Worm (Caenorhabditis elegans) whole organism, young adult: Measurements from ENCODE around the gene rif-1.1.

Experiments
- B0019.2 ChIP-seq: fragments of 200-800 bp; sonication (Bioruptor generic); conservative IDR thresholded peaks from 2 replicates; pipeline ENCODE4 v1.3.6; 2022; ENCODE audit warnings: missing genetic modification reagents, missing genetic modification characterization, missing compliant biosample characterization
- B0035.1 ChIP-seq: sonication (generic microtip); optimal IDR thresholded peaks from 2 replicates; lab custom pipeline; 2016; ENCODE audit warnings: missing genetic modification characterization, mild to moderate bottlenecking, missing compliant biosample characterization, missing genotype, missing genetic modification reagents
- B0336.3 ChIP-seq: fragments of 200-800 bp; sonication (Bioruptor generic); IDR thresholded peaks from 2 replicates; pipeline ENCODE4 v1.3.6; 2022; ENCODE audit warnings: missing genetic modification characterization, missing compliant biosample characterization
- F10E7.11 ChIP-seq: sonication (generic microtip); optimal IDR thresholded peaks from 2 replicates; lab custom pipeline; 2017; ENCODE audit warnings: mild to moderate bottlenecking, missing genetic modification characterization, moderate library complexity, missing compliant biosample characterization
- F22D6.2 ChIP-seq: sonication (generic microtip); optimal IDR thresholded peaks from 2 replicates; lab custom pipeline; 2016; ENCODE audit warnings: mild to moderate bottlenecking, missing genetic modification characterization, missing compliant biosample characterization
- F33H1.4 ChIP-seq: fragments of 200-800 bp; sonication (Bioruptor generic); IDR thresholded peaks from 2 replicates; pipeline ENCODE4 v1.3.6; 2022; ENCODE audit warnings: missing genetic modification reagents, missing genetic modification characterization, missing compliant biosample characterization
- F49E8.2 ChIP-seq: sonication (generic microtip); optimal IDR thresholded peaks from 3 replicates; lab custom pipeline; 2017; ENCODE audit warnings: missing genetic modification characterization, mild to moderate bottlenecking, missing compliant biosample characterization, antibody characterized with exemption, moderate library complexity; ENCODE audit not compliant: insufficient read depth
- F55B11.4 ChIP-seq: sonication (generic microtip); optimal IDR thresholded peaks from 2 replicates; lab custom pipeline; 2016; ENCODE audit warnings: missing compliant biosample characterization, missing genetic modification characterization, borderline replicate concordance; ENCODE audit not compliant: insufficient read depth
- T26A5.8 ChIP-seq: sonication (generic microtip); optimal IDR thresholded peaks from 2 replicates; lab custom pipeline; 2016; ENCODE audit warnings: missing genetic modification characterization, missing compliant biosample characterization
- Y53F4B.3 ChIP-seq: fragments of 200-800 bp; sonication (Bioruptor generic); IDR thresholded peaks from 2 replicates; pipeline ENCODE4 v1.3.6; 2022; ENCODE audit warnings: missing genetic modification reagents, missing genetic modification characterization, missing compliant biosample characterization
- Y53G8AR.9 ChIP-seq: fragments of 200-800 bp; sonication (Bioruptor generic); conservative IDR thresholded peaks from 2 replicates; pipeline ENCODE4 v1.3.6; 2022; ENCODE audit warnings: missing genetic modification reagents, missing genetic modification characterization, missing compliant biosample characterization
- Y56A3A.18 ChIP-seq: fragments of 200-800 bp; sonication (Bioruptor generic); IDR thresholded peaks from 2 replicates; pipeline ENCODE4 v1.3.6; 2022; ENCODE audit warnings: missing genetic modification reagents, missing genetic modification characterization, missing compliant biosample characterization
- athp-1 ChIP-seq: sonication (generic microtip); optimal IDR thresholded peaks from 2 replicates; lab custom pipeline; 2017; ENCODE audit warnings: mild to moderate bottlenecking, missing genetic modification characterization, missing compliant biosample characterization
- attf-5 ChIP-seq: fragments of 200-800 bp; sonication (Bioruptor generic); optimal IDR thresholded peaks from 2 replicates; lab custom pipeline; 2018; ENCODE audit warnings: mild to moderate bottlenecking, missing genetic modification characterization, missing compliant biosample characterization
- ccch-3 ChIP-seq: fragments of 200-800 bp; sonication (Bioruptor generic); optimal IDR thresholded peaks from 2 replicates; lab custom pipeline; 2018; ENCODE audit warnings: mild to moderate bottlenecking, missing genetic modification characterization, missing compliant biosample characterization
- die-1 ChIP-seq: sonication (generic microtip); optimal IDR thresholded peaks from 2 replicates; lab custom pipeline; 2016; ENCODE audit warnings: missing genotype, mild to moderate bottlenecking, missing genetic modification characterization, missing compliant biosample characterization
- efl-1 ChIP-seq: fragments of 150-350 bp; optimal IDR thresholded peaks from 2 replicates; lab custom pipeline; 2014; ENCODE audit warnings: missing biosample characterization, missing genetic modification reagents, missing genetic modification characterization
- ets-4 ChIP-seq: fragments of 200-800 bp; sonication (Bioruptor generic); optimal IDR thresholded peaks from 2 replicates; lab custom pipeline; 2018; ENCODE audit warnings: mild to moderate bottlenecking, missing genetic modification characterization, missing compliant biosample characterization
- fkh-3 ChIP-seq: sonication (generic microtip); optimal IDR thresholded peaks from 2 replicates; lab custom pipeline; 2016; ENCODE audit warnings: mild to moderate bottlenecking, missing genetic modification characterization, missing compliant biosample characterization
- him-1 ChIP-seq: sonication (generic microtip); optimal IDR thresholded peaks from 2 replicates; lab custom pipeline; 2016; ENCODE audit warnings: missing genotype, missing genetic modification reagents, missing genetic modification characterization, missing compliant biosample characterization
- hlh-12 ChIP-seq: sonication (generic microtip); optimal IDR thresholded peaks from 2 replicates; lab custom pipeline; 2016; ENCODE audit warnings: missing genetic modification characterization, missing compliant biosample characterization
- let-607 ChIP-seq, 2 experiments: fragments of 200-800 bp in 1 of 2; sonication (Bioruptor generic) in 1 of 2; sonication (generic microtip) in 1 of 2; optimal IDR thresholded peaks; 2 replicates each; lab custom pipeline; 2016 to 2018; ENCODE audit warnings: mild to moderate bottlenecking in 2 of 2, missing compliant biosample characterization in 2 of 2, missing genetic modification characterization in 2 of 2, moderate library complexity in 2 of 2, missing genotype in 1 of 2
- lin-35 ChIP-seq, 3 experiments: fragments of 150-350 bp in 2 of 3; sonication (generic microtip) in 1 of 3; optimal IDR thresholded peaks; 2 replicates each; lab custom pipeline; 2014 to 2018; ENCODE audit warnings: missing biosample characterization in 3 of 3, missing genetic modification characterization in 3 of 3, missing genetic modification reagents in 3 of 3
- lir-1 ChIP-seq: fragments of 200-800 bp; sonication (Bioruptor generic); conservative IDR thresholded peaks from 2 replicates; pipeline ENCODE4 v1.3.6; 2022; ENCODE audit warnings: missing genetic modification reagents, missing genetic modification characterization, missing compliant biosample characterization
- lsl-1 ChIP-seq: fragments of 200-800 bp; sonication (Bioruptor generic); optimal IDR thresholded peaks from 2 replicates; lab custom pipeline; 2018; ENCODE audit warnings: mild to moderate bottlenecking, missing genetic modification characterization, moderate library complexity, missing compliant biosample characterization
- lsy-27 ChIP-seq: sonication (generic microtip); optimal IDR thresholded peaks from 2 replicates; lab custom pipeline; 2017; ENCODE audit warnings: missing genetic modification characterization, mild to moderate bottlenecking, missing compliant biosample characterization, antibody characterized with exemption, missing genotype, borderline replicate concordance; ENCODE audit not compliant: insufficient read depth
- madf-10 ChIP-seq: sonication (generic microtip); optimal IDR thresholded peaks from 2 replicates; lab custom pipeline; 2016; ENCODE audit warnings: mild to moderate bottlenecking, missing genetic modification characterization, missing compliant biosample characterization
- madf-6 ChIP-seq: fragments of 200-800 bp; sonication (Bioruptor generic); IDR thresholded peaks from 2 replicates; pipeline ENCODE4 v1.3.6; 2022; ENCODE audit warnings: missing genetic modification reagents, missing genetic modification characterization, missing compliant biosample characterization
- madf-8 ChIP-seq: fragments of 200-800 bp; sonication (Bioruptor generic); conservative IDR thresholded peaks from 2 replicates; pipeline ENCODE4 v1.3.6; 2022; ENCODE audit warnings: missing genetic modification reagents, missing genetic modification characterization, missing compliant biosample characterization
- mel-28 ChIP-seq: sonication (generic microtip); optimal IDR thresholded peaks from 2 replicates; lab custom pipeline; 2016; ENCODE audit warnings: borderline replicate concordance, mild to moderate bottlenecking, missing genetic modification characterization, missing compliant biosample characterization
- mxl-1 ChIP-seq: sonication (generic microtip); optimal IDR thresholded peaks from 2 replicates; lab custom pipeline; 2016; ENCODE audit warnings: missing genetic modification characterization, missing compliant biosample characterization
- nfyb-1 ChIP-seq: fragments of 200-800 bp; sonication (Bioruptor generic); IDR thresholded peaks from 2 replicates; pipeline ENCODE4 v1.3.6; 2022; ENCODE audit warnings: missing genetic modification reagents, missing genetic modification characterization, missing compliant biosample characterization
- nhr-179 ChIP-seq: sonication (generic microtip); optimal IDR thresholded peaks from 2 replicates; lab custom pipeline; 2016; ENCODE audit warnings: mild to moderate bottlenecking, missing genetic modification characterization, missing compliant biosample characterization
- pbrm-1 ChIP-seq: fragments of 200-800 bp; sonication (Bioruptor generic); IDR thresholded peaks from 2 replicates; pipeline ENCODE4 v1.3.6; 2022; ENCODE audit warnings: missing genetic modification reagents, missing genetic modification characterization, missing compliant biosample characterization
- pha-4 ChIP-seq: fragments of 150-350 bp; sonication (generic microtip); optimal IDR thresholded peaks from 2 replicates; lab custom pipeline; 2014; ENCODE audit warnings: missing biosample characterization, missing genetic modification reagents, missing genetic modification characterization
- rcor-1 ChIP-seq: fragments of 200-800 bp; sonication (Bioruptor generic); IDR thresholded peaks from 2 replicates; pipeline ENCODE4 v1.3.6; 2022; ENCODE audit warnings: missing genetic modification reagents, missing genetic modification characterization, missing compliant biosample characterization
- sdz-38 ChIP-seq: sonication (generic microtip); optimal IDR thresholded peaks from 2 replicates; lab custom pipeline; 2016; ENCODE audit warnings: missing genotype, missing genetic modification characterization, missing compliant biosample characterization
- snpc-1.1 ChIP-seq: sonication (generic microtip); optimal IDR thresholded peaks from 2 replicates; lab custom pipeline; 2017; ENCODE audit warnings: missing genetic modification characterization, mild to moderate bottlenecking, missing compliant biosample characterization, antibody characterized with exemption, moderate library complexity, missing genotype, missing genetic modification reagents; ENCODE audit not compliant: insufficient read depth
- somi-1 ChIP-seq: fragments of 200-800 bp; sonication (Bioruptor generic); optimal IDR thresholded peaks from 2 replicates; lab custom pipeline; 2018; ENCODE audit warnings: mild to moderate bottlenecking, missing genetic modification characterization, missing compliant biosample characterization
- tbp1 ChIP-seq: fragments of 200-800 bp; sonication (Bioruptor generic); optimal IDR thresholded peaks from 2 replicates; lab custom pipeline; 2018; ENCODE audit warnings: mild to moderate bottlenecking, missing genetic modification characterization, missing compliant biosample characterization
- tbx-9 ChIP-seq: sonication (generic microtip); optimal IDR thresholded peaks from 2 replicates; lab custom pipeline; 2016; ENCODE audit warnings: borderline replicate concordance, missing genetic modification characterization, inconsistent platforms, missing compliant biosample characterization
- tlf-1 ChIP-seq: fragments of 200-800 bp; sonication (Bioruptor generic); optimal IDR thresholded peaks from 2 replicates; lab custom pipeline; 2018; ENCODE audit warnings: mild to moderate bottlenecking, missing genetic modification characterization, missing compliant biosample characterization
- unc-62 ChIP-seq: fragments of 150-350 bp; optimal IDR thresholded peaks from 2 replicates; lab custom pipeline; 2014; ENCODE audit warnings: missing biosample characterization, missing genetic modification reagents, missing genetic modification characterization
- zfh-2 ChIP-seq: fragments of 200-800 bp; sonication (Bioruptor generic); conservative IDR thresholded peaks from 2 replicates; pipeline ENCODE4 v1.3.6; 2022; ENCODE audit warnings: missing genetic modification reagents, missing genetic modification characterization, missing compliant biosample characterization
- ztf-22 ChIP-seq: fragments of 200-800 bp; sonication (Bioruptor generic); optimal IDR thresholded peaks from 2 replicates; lab custom pipeline; 2018; ENCODE audit warnings: mild to moderate bottlenecking, missing genetic modification characterization, moderate library complexity, missing compliant biosample characterization
- ztf-25 ChIP-seq: fragments of 200-800 bp; sonication (Bioruptor generic); IDR thresholded peaks from 2 replicates; pipeline ENCODE4 v1.3.6; 2022; ENCODE audit warnings: missing genetic modification reagents, missing genetic modification characterization, missing compliant biosample characterization
- ztf-26 ChIP-seq: sonication (generic microtip); optimal IDR thresholded peaks from 2 replicates; lab custom pipeline; 2017; ENCODE audit warnings: missing genetic modification characterization, missing compliant biosample characterization
- ztf-28 ChIP-seq: fragments of 200-800 bp; sonication (Bioruptor generic); IDR thresholded peaks from 2 replicates; pipeline ENCODE4 v1.3.6; 2022; ENCODE audit warnings: missing genetic modification reagents, missing genetic modification characterization, missing compliant biosample characterization

rif-1.1 gene

ce11 chrIV:17461222-17461707 lies at the start of gene rif-1.1 (continued):
- TF ChIP-seq efl-1 (GFP tag; lab: Kevin White, UChicago) (peak; percentile 96), madf-8 (GFP tag; lab: Robert Waterston, UW) (peak; percentile 86), mel-28 (no peak), zfh-2 (GFP tag; lab: Robert Waterston, UW) (no peak), lir-1 (GFP tag; lab: Robert Waterston, UW) (0 out of 2 replicates have a peak, but pooled peaks have one; percentile 13), tbp1 (peak; percentile 59), pbrm-1 (GFP tag; lab: Robert Waterston, UW) (peak; percentile 75), ccch-3 (GFP tag; lab: Kevin White, UChicago) (no peak), rcor-1 (GFP tag; lab: Robert Waterston, UW) (peak; percentile 48; the same call in 1 of the 2 replicates), attf-5 (GFP tag; lab: Kevin White, UChicago) (no peak), B0336.3 (GFP tag; lab: Robert Waterston, UW) (0 out of 2 replicates have a peak, but pooled peaks have one; percentile 25), unc-62 (GFP tag; lab: Kevin White, UChicago) (no peak), nfyb-1 (GFP tag; lab: Robert Waterston, UW) (no peak), snpc-1.1 (tag; lab: Kevin White, UChicago) (no peak), lin-35 (GFP tag; optimal IDR thresholded peaks at IDR 0.05; lab: Kevin White, UChicago) (peak in 1 of 3 experiments; percentile 43), die-1 (tag; lab: Kevin White, UChicago) (no peak), ztf-22 (no peak), Y53F4B.3 (GFP tag; lab: Robert Waterston, UW) (no peak), nhr-179 (tag; lab: Kevin White, UChicago) (no peak), mxl-1 (tag; lab: Kevin White, UChicago) (no peak), tbx-9 (tag; lab: Kevin White, UChicago) (no peak), F49E8.2 (peak; percentile 64), him-1 (no peak), F33H1.4 (GFP tag; lab: Robert Waterston, UW) (peak; percentile 63), tlf-1 (GFP tag; lab: Kevin White, UChicago) (no peak), fkh-3 (tag; lab: Kevin White, UChicago) (no peak), madf-6 (peak; percentile 92), F10E7.11 (tag; lab: Kevin White, UChicago) (no peak), somi-1 (no peak), ztf-28 (no peak), Y56A3A.18 (GFP tag; lab: Robert Waterston, UW) (no peak), F55B11.4 (tag; lab: Kevin White, UChicago) (no peak), athp-1 (no peak), F22D6.2 (tag; lab: Kevin White, UChicago) (no peak), madf-10 (tag; lab: Kevin White, UChicago) (no peak), ztf-25 (GFP tag; lab: Robert Waterston, UW) (no peak), B0035.1 (tag; lab: Kevin White, UChicago) (no peak), lsl-1 (GFP tag; lab: Kevin White, UChicago) (peak; percentile 83), T26A5.8 (tag; lab: Kevin White, UChicago) (no peak), lsy-27 (tag; lab: Kevin White, UChicago) (no peak), sdz-38 (tag; lab: Kevin White, UChicago) (no peak), B0019.2 (peak; percentile 64), let-607 (tag; optimal IDR thresholded peaks at IDR 0.05; lab: Kevin White, UChicago) (no peak), ztf-26 (tag; lab: Kevin White, UChicago) (no peak), ets-4 (GFP tag; lab: Kevin White, UChicago) (no peak), pha-4 (no peak), hlh-12 (tag; lab: Kevin White, UChicago) (no peak), Y53G8AR.9 (GFP tag; lab: Robert Waterston, UW) (0 out of 2 replicates have a peak, but pooled peaks have one; percentile 61)
